Worm (Caenorhabditis elegans) whole organism, L2 larva: ENCODE measurements around the gene F22D3.4.

Source experiments
- C34F6.9 ChIP-seq: fragments of 150-350 bp; optimal IDR thresholded peaks from 2 replicates; lab custom pipeline; 2014; ENCODE audit warnings: missing biosample characterization, missing genetic modification characterization
- F13H6.1 ChIP-seq: sonication (generic microtip); optimal IDR thresholded peaks from 2 replicates; lab custom pipeline; 2016; ENCODE audit warnings: missing genetic modification characterization, missing compliant biosample characterization
- R02D3.7 ChIP-seq: fragments of 150-350 bp; optimal IDR thresholded peaks from 2 replicates; lab custom pipeline; 2014; ENCODE audit warnings: missing biosample characterization, missing genetic modification characterization
- Y55F3AM.14 ChIP-seq: fragments of 200-800 bp; sonication (Bioruptor generic); optimal IDR thresholded peaks from 2 replicates; lab custom pipeline; 2018; ENCODE audit warnings: mild to moderate bottlenecking, missing genetic modification characterization, missing compliant biosample characterization
- ZK546.5 ChIP-seq: sonication (generic microtip); optimal IDR thresholded peaks from 2 replicates; lab custom pipeline; 2017; ENCODE audit warnings: missing biosample characterization, missing genetic modification characterization
- alr-1 ChIP-seq: fragments of 150-350 bp; optimal IDR thresholded peaks from 2 replicates; lab custom pipeline; 2014; ENCODE audit warnings: missing biosample characterization, missing genetic modification characterization
- aly-2 ChIP-seq: fragments of 150-350 bp; optimal IDR thresholded peaks from 2 replicates; lab custom pipeline; 2014; ENCODE audit warnings: missing biosample characterization, missing genetic modification characterization
- ama-1 ChIP-seq: fragments of 150-350 bp; optimal IDR thresholded peaks from 2 replicates; lab custom pipeline; 2018; ENCODE audit warnings: inconsistent platforms
- blmp-1 ChIP-seq: sonication (generic microtip); optimal IDR thresholded peaks from 2 replicates; lab custom pipeline; 2017; ENCODE audit warnings: missing genetic modification characterization, mild to moderate bottlenecking, missing compliant biosample characterization, antibody characterized with exemption, moderate library complexity; ENCODE audit not compliant: insufficient read depth
- ceh-16 ChIP-seq: fragments of 150-350 bp; optimal IDR thresholded peaks from 2 replicates; lab custom pipeline; 2014; ENCODE audit warnings: missing biosample characterization, missing genetic modification characterization
- ceh-82 ChIP-seq: fragments of 150-350 bp; optimal IDR thresholded peaks from 2 replicates; lab custom pipeline; 2014; ENCODE audit warnings: missing biosample characterization, missing genetic modification characterization
- crh-2 ChIP-seq: sonication (generic microtip); optimal IDR thresholded peaks from 2 replicates; lab custom pipeline; 2017; ENCODE audit warnings: missing biosample characterization, missing genetic modification characterization
- dmd-4 ChIP-seq: sonication (generic microtip); optimal IDR thresholded peaks from 2 replicates; lab custom pipeline; 2017; ENCODE audit warnings: missing biosample characterization, missing genetic modification characterization
- egl-27 ChIP-seq: sonication (generic microtip); optimal IDR thresholded peaks from 3 replicates; lab custom pipeline; 2017; ENCODE audit warnings: missing biosample characterization, missing genetic modification reagents, missing genetic modification characterization
- elt-1 ChIP-seq: fragments of 150-350 bp; optimal IDR thresholded peaks from 2 replicates; lab custom pipeline; 2014; ENCODE audit warnings: missing biosample characterization, missing genetic modification characterization
- elt-3 ChIP-seq: sonication (generic microtip); optimal IDR thresholded peaks from 2 replicates; lab custom pipeline; 2017; ENCODE audit warnings: missing biosample characterization, missing genetic modification characterization
- fos-1 ChIP-seq: fragments of 150-350 bp; optimal IDR thresholded peaks from 2 replicates; lab custom pipeline; 2014; ENCODE audit warnings: missing biosample characterization, missing genetic modification characterization
- gmeb-1 ChIP-seq: fragments of 150-350 bp; optimal IDR thresholded peaks from 2 replicates; lab custom pipeline; 2014; ENCODE audit warnings: missing biosample characterization, missing genetic modification characterization
- lin-11 ChIP-seq: fragments of 150-350 bp; sonication (generic microtip); optimal IDR thresholded peaks from 2 replicates; lab custom pipeline; 2014; ENCODE audit warnings: missing biosample characterization, missing genetic modification characterization, inconsistent platforms, mixed read lengths
- lin-13 ChIP-seq: fragments of 150-350 bp; optimal IDR thresholded peaks from 2 replicates; lab custom pipeline; 2014; ENCODE audit warnings: missing biosample characterization, missing genetic modification reagents, missing genetic modification characterization
- lin-39 ChIP-seq: fragments of 150-350 bp; optimal IDR thresholded peaks from 2 replicates; lab custom pipeline; 2014; ENCODE audit warnings: missing biosample characterization, missing genetic modification reagents, missing genetic modification characterization
- lsy-2 ChIP-seq, 2 experiments: fragments of 150-350 bp in 1 of 2; sonication (generic microtip) in 1 of 2; optimal IDR thresholded peaks; 2 replicates each; lab custom pipeline; 2014 to 2017; ENCODE audit warnings: missing biosample characterization in 2 of 2, missing genetic modification characterization in 2 of 2
- mab-5 ChIP-seq: fragments of 150-350 bp; optimal IDR thresholded peaks from 2 replicates; lab custom pipeline; 2014; ENCODE audit warnings: missing biosample characterization, missing genetic modification characterization
- mbf-1 ChIP-seq: sonication (generic microtip); optimal IDR thresholded peaks from 2 replicates; lab custom pipeline; 2017; ENCODE audit warnings: missing biosample characterization, missing genetic modification characterization
- mdl-1 ChIP-seq, 2 experiments: fragments of 150-350 bp in 1 of 2; sonication (generic microtip) in 1 of 2; optimal IDR thresholded peaks; 2 replicates each; lab custom pipeline; 2017; ENCODE audit warnings: missing biosample characterization in 2 of 2, missing genetic modification characterization in 2 of 2
- nhr-10 ChIP-seq: sonication (generic microtip); optimal IDR thresholded peaks from 2 replicates; lab custom pipeline; 2017; ENCODE audit warnings: missing biosample characterization, missing genetic modification characterization
- nhr-11 ChIP-seq: fragments of 150-350 bp; optimal IDR thresholded peaks from 2 replicates; lab custom pipeline; 2014; ENCODE audit warnings: missing biosample characterization, missing genetic modification characterization
- nhr-12 ChIP-seq: fragments of 150-350 bp; optimal IDR thresholded peaks from 2 replicates; lab custom pipeline; 2014; ENCODE audit warnings: missing biosample characterization, missing genetic modification characterization
- nhr-129 ChIP-seq: fragments of 150-350 bp; optimal IDR thresholded peaks from 2 replicates; lab custom pipeline; 2014; ENCODE audit warnings: missing biosample characterization, missing genetic modification characterization
- nhr-21 ChIP-seq: fragments of 150-350 bp; optimal IDR thresholded peaks from 2 replicates; lab custom pipeline; 2014; ENCODE audit warnings: missing biosample characterization, missing genetic modification characterization
- nhr-23 ChIP-seq: fragments of 150-350 bp; optimal IDR thresholded peaks from 2 replicates; lab custom pipeline; 2014; ENCODE audit warnings: missing biosample characterization, missing genetic modification reagents, missing genetic modification characterization
- nhr-237 ChIP-seq: fragments of 150-350 bp; optimal IDR thresholded peaks from 2 replicates; lab custom pipeline; 2014; ENCODE audit warnings: missing biosample characterization, missing genetic modification characterization
- nhr-25 ChIP-seq: fragments of 150-350 bp; sonication (generic microtip); optimal IDR thresholded peaks from 3 replicates; lab custom pipeline; 2014; ENCODE audit warnings: missing biosample characterization, missing genetic modification characterization
- nhr-6 ChIP-seq: fragments of 150-350 bp; optimal IDR thresholded peaks from 2 replicates; lab custom pipeline; 2014; ENCODE audit warnings: missing biosample characterization, missing genetic modification characterization
- nhr-77 ChIP-seq: fragments of 150-350 bp; optimal IDR thresholded peaks from 2 replicates; lab custom pipeline; 2014; ENCODE audit warnings: missing biosample characterization, missing genetic modification characterization
- peb-1 ChIP-seq: fragments of 150-350 bp; optimal IDR thresholded peaks from 2 replicates; lab custom pipeline; 2014; ENCODE audit warnings: missing biosample characterization, missing genetic modification characterization
- sem-4 ChIP-seq: fragments of 150-350 bp; optimal IDR thresholded peaks from 2 replicates; lab custom pipeline; 2014; ENCODE audit warnings: missing biosample characterization, missing genetic modification reagents, missing genetic modification characterization
- skn-1 ChIP-seq: sonication (generic microtip); optimal IDR thresholded peaks from 2 replicates; lab custom pipeline; 2017; ENCODE audit warnings: missing biosample characterization, missing genetic modification characterization
- sma-3 ChIP-seq: sonication (generic microtip); optimal IDR thresholded peaks from 2 replicates; lab custom pipeline; 2016; ENCODE audit warnings: missing genetic modification reagents, missing genetic modification characterization, missing compliant biosample characterization
- sma-9 ChIP-seq, 2 experiments: fragments of 150-350 bp in 1 of 2; sonication (generic microtip) in 1 of 2; optimal IDR thresholded peaks; 2 replicates each; lab custom pipeline; 2014 to 2016; ENCODE audit warnings: missing genetic modification characterization in 2 of 2, mild to moderate bottlenecking in 1 of 2, missing biosample characterization in 1 of 2, missing compliant biosample characterization in 1 of 2, missing genetic modification reagents in 1 of 2, moderate library complexity in 1 of 2
- snpc-4 ChIP-seq: fragments of 150-350 bp; optimal IDR thresholded peaks from 2 replicates; lab custom pipeline; 2014; ENCODE audit warnings: missing biosample characterization, missing genetic modification characterization
- unc-39 ChIP-seq: fragments of 150-350 bp; optimal IDR thresholded peaks from 2 replicates; lab custom pipeline; 2014; ENCODE audit warnings: missing biosample characterization, missing genetic modification characterization
- unc-55 ChIP-seq: fragments of 150-350 bp; sonication (generic microtip); optimal IDR thresholded peaks from 3 replicates; lab custom pipeline; 2014; ENCODE audit warnings: missing biosample characterization, missing genetic modification reagents, missing genetic modification characterization
- unc-62 ChIP-seq: fragments of 150-350 bp; optimal IDR thresholded peaks from 2 replicates; lab custom pipeline; 2014; ENCODE audit warnings: missing biosample characterization, missing genetic modification reagents, missing genetic modification characterization
- zag-1 ChIP-seq: fragments of 150-350 bp; optimal IDR thresholded peaks from 2 replicates; lab custom pipeline; 2014; ENCODE audit warnings: missing biosample characterization, missing genetic modification characterization
- ztf-1 ChIP-seq: fragments of 200-800 bp; sonication (Bioruptor generic); conservative IDR thresholded peaks from 2 replicates; pipeline ENCODE4 v1.3.6; 2022; ENCODE audit warnings: missing genetic modification characterization, missing compliant biosample characterization
- ztf-11 ChIP-seq: sonication (generic microtip); optimal IDR thresholded peaks from 2 replicates; lab custom pipeline; 2017; ENCODE audit warnings: missing biosample characterization, missing genetic modification characterization
- ztf-4 ChIP-seq: fragments of 150-350 bp; optimal IDR thresholded peaks from 2 replicates; lab custom pipeline; 2014; ENCODE audit warnings: missing biosample characterization, missing genetic modification characterization

The F22D3.4 gene

ce11 chrII:6888661-6889579 is 38.5 kb downstream of the F22D3.4 start:
- TF ChIP-seq ama-1 (lab: Kevin White, UChicago) = peak; percentile 81
- TF ChIP-seq nhr-12 (tag; lab: Kevin White, UChicago) = no peak
- no peak for TF ChIP-seq mdl-1 (tag; optimal IDR thresholded peaks at IDR 0.05; lab: Kevin White, UChicago)
- no peak for TF ChIP-seq sma-9 (GFP tag; optimal IDR thresholded peaks at IDR 0.05; lab: Kevin White, UChicago)
- TF ChIP-seq sma-9 (tag; optimal IDR thresholded peaks at IDR 0.05; lab: Kevin White, UChicago) = no peak
- TF ChIP-seq ztf-4 = no peak
- TF ChIP-seq nhr-6 (tag; lab: Kevin White, UChicago) = no peak
- TF ChIP-seq nhr-237 (tag; lab: Kevin White, UChicago) = no peak
- TF ChIP-seq lin-11 (tag; lab: Kevin White, UChicago) = no peak
- no peak for TF ChIP-seq nhr-10 (tag; lab: Kevin White, UChicago)
- TF ChIP-seq R02D3.7 (tag; lab: Kevin White, UChicago) = no peak
- no peak for TF ChIP-seq C34F6.9 (tag; lab: Kevin White, UChicago)
- TF ChIP-seq alr-1 = no peak
- TF ChIP-seq sma-3 (GFP tag; lab: Kevin White, UChicago) = no peak
- TF ChIP-seq mbf-1 (tag; lab: Kevin White, UChicago) = no peak
- TF ChIP-seq ceh-16 = peak; percentile 3
- TF ChIP-seq gmeb-1 (tag; lab: Kevin White, UChicago) = no peak

- TF ChIP-seq ztf-1 (GFP tag; lab: Robert Waterston, UW) (no peak), alr-1 (no peak), nhr-11 (tag; lab: Kevin White, UChicago) (no peak), peb-1 (tag; lab: Kevin White, UChicago) (no peak), egl-27 (tag; lab: Kevin White, UChicago) (no peak), R02D3.7 (tag; lab: Kevin White, UChicago) (no peak), lin-39 (tag; lab: Kevin White, UChicago) (no peak), lin-11 (tag; lab: Kevin White, UChicago) (no peak), nhr-10 (tag; lab: Kevin White, UChicago) (no peak), lin-13 (GFP tag; lab: Kevin White, UChicago) (peak; percentile 68), sma-3 (GFP tag; lab: Kevin White, UChicago) (peak; percentile 36), crh-2 (tag; lab: Kevin White, UChicago) (peak; percentile 79), nhr-77 (no peak), zag-1 (tag; lab: Kevin White, UChicago) (no peak), unc-55 (GFP tag; lab: Kevin White, UChicago) (peak; percentile 18), gmeb-1 (tag; lab: Kevin White, UChicago) (peak; percentile 62), F13H6.1 (tag; lab: Kevin White, UChicago) (peak; percentile 35), nhr-25 (tag; lab: Kevin White, UChicago) (peak; percentile 25), ceh-82 (no peak), sma-9 (GFP tag; optimal IDR thresholded peaks at IDR 0.05; lab: Kevin White, UChicago) (peak; percentile 49), sma-9 (tag; optimal IDR thresholded peaks at IDR 0.05; lab: Kevin White, UChicago) (no peak), ZK546.5 (tag; lab: Kevin White, UChicago) (no peak), nhr-237 (tag; lab: Kevin White, UChicago) (no peak), aly-2 (tag; lab: Kevin White, UChicago) (no peak), elt-1 (tag; lab: Kevin White, UChicago) (no peak), elt-3 (tag; lab: Kevin White, UChicago) (no peak), sem-4 (tag; lab: Kevin White, UChicago) (peak; percentile 32), nhr-21 (tag; lab: Kevin White, UChicago) (no peak), ceh-16 (no peak), unc-39 (tag; lab: Kevin White, UChicago) (no peak), lsy-2 (tag; optimal IDR thresholded peaks at IDR 0.05; lab: Kevin White, UChicago) (peak in 1 of 2 experiments; percentile 74), C34F6.9 (tag; lab: Kevin White, UChicago) (peak; percentile 16), ama-1 (lab: Kevin White, UChicago) (peak; percentile 63), skn-1 (tag; lab: Kevin White, UChicago) (no peak), ztf-11 (tag; lab: Kevin White, UChicago) (no peak), ztf-4 (peak; percentile 89), unc-62 (GFP tag; lab: Kevin White, UChicago) (no peak), fos-1 (tag; lab: Kevin White, UChicago) (no peak), dmd-4 (tag; lab: Kevin White, UChicago) (no peak), nhr-23 (tag; lab: Kevin White, UChicago) (no peak), nhr-6 (tag; lab: Kevin White, UChicago) (peak; percentile 46), nhr-129 (peak; percentile 36), snpc-4 (tag; lab: Kevin White, UChicago) (no peak), nhr-12 (tag; lab: Kevin White, UChicago) (no peak), Y55F3AM.14 (GFP tag; lab: Kevin White, UChicago) (peak; percentile 42), mab-5 (peak; percentile 3), blmp-1 (tag; lab: Kevin White, UChicago) (no peak), mdl-1 (tag; optimal IDR thresholded peaks at IDR 0.05; lab: Kevin White, UChicago) (no peak), mbf-1 (tag; lab: Kevin White, UChicago) (no peak)
- TF ChIP-seq, all 48 proteins: peak for 17
Observed at ce11 chrII:6888211-6888610, 39.2 kb downstream of the F22D3.4 start.
